Fruit fly (Drosophila melanogaster) S2 (cell line): ENCODE measurements around the gene MSAmiP.

Source experiments
- CG8478 ChIP-seq: fragments of >200 bp; optimal IDR thresholded peaks from 2 replicates; lab custom pipeline; 2018
- CTCF ChIP-seq, 2 experiments: fragments of >200 bp; optimal IDR thresholded peaks; 2 replicates each; lab custom pipeline; 2018

dm6 chr3R:16813116-16813752, 82.9 kb downstream of the MSAmiP start:
- TF ChIP-seq CG8478 (lab: Kevin White, UChicago) (no peak), CTCF (optimal IDR thresholded peaks at IDR 0.05; lab: Kevin White, UChicago) (no peak)
